Fruit fly (Drosophila melanogaster): ENCODE results near the gene hay.
A peak's percentile ranks its signal among the peaks of the same experiment; 100 is the strongest.

DNA sequence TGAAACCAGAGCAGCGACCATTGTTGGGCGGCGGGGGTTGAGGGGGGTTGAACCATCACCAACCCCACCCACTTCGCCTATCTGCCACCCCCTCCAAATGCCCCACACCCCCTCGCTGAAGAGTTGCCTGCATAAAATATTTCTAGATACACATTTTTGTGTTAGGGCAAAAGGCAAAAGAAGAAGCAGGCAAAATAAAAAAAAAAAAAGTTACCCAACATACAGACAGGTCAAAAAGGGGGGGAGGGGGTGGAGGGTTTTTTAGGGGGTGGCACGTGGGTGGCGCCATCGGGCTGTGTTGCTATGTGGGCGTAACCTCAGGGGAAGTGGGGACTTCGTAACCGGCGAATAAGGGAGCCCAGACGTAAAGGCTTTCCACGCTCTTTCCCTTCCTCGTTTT is 41.7 kb downstream of the hay start:
- TF ChIP-seq Eip93F (GFP tag; optimal IDR thresholded peaks at IDR 0.05) (no peak), salr (GFP tag; optimal IDR thresholded peaks at IDR 0.05) (no peak), Blimp-1 (GFP tag; optimal IDR thresholded peaks at IDR 0.05) (no peak), spab (GFP tag; optimal IDR thresholded peaks at IDR 0.05) (no peak), lz (GFP tag; optimal IDR thresholded peaks at IDR 0.05) (no peak), CG8632 (GFP tag; optimal IDR thresholded peaks at IDR 0.05) (no peak), CG8319 (GFP tag; optimal IDR thresholded peaks at IDR 0.05) (no peak), eg (GFP tag; IDR thresholded peaks at IDR 0.05) (0 out of 3 replicates have a peak, but pooled peaks have one; percentile 15), CG15336 (GFP tag; IDR thresholded peaks at IDR 0.05) (no peak), CG6854 (GFP tag; optimal IDR thresholded peaks at IDR 0.05) (no peak)
